Worm (Caenorhabditis elegans): ENCODE results near the gene R105.1.

Gene R105.1

ce11 chrIV:4660151-4661041 is 26.9 kb downstream of the R105.1 start, which contains the start of the genes F29B9.11 and jmjd-1.2:
TSS of gene F29B9.11 (minus strand) at chrIV:4660201.
TSS of gene jmjd-1.2 (plus strand) at chrIV:4660991.
- TF ChIP-seq zfh-2 (GFP tag; conservative IDR thresholded peaks at IDR 0.05): peak; percentile 76; the same call in 1 of the 2 replicates
- TF ChIP-seq ccch-3 (GFP tag; optimal IDR thresholded peaks at IDR 0.05): no peak
- TF ChIP-seq hlh-12 (tag; optimal IDR thresholded peaks at IDR 0.05): no peak
- TF ChIP-seq nfyb-1 (GFP tag; IDR thresholded peaks at IDR 0.05): peak; percentile 89
- TF ChIP-seq dpl-1 (GFP tag; optimal IDR thresholded peaks at IDR 0.05): no peak
- TF ChIP-seq ceh-58 (GFP tag; IDR thresholded peaks at IDR 0.05): no peak
- peak; percentile 94 for TF ChIP-seq pbrm-1 (GFP tag; IDR thresholded peaks at IDR 0.05)
- TF ChIP-seq rcor-1 (GFP tag; IDR thresholded peaks at IDR 0.05): peak; percentile 86
- peak; percentile 68 for TF ChIP-seq chd-7 (tag; optimal IDR thresholded peaks at IDR 0.05)
- TF ChIP-seq somi-1 (GFP tag; optimal IDR thresholded peaks at IDR 0.05): peak; percentile 49
- peak in 1 of 2 experiments; percentile 4 for TF ChIP-seq rec-8 (tag; optimal IDR thresholded peaks at IDR 0.05)
- peak; percentile 28 for TF ChIP-seq ztf-3 (GFP tag; optimal IDR thresholded peaks at IDR 0.05)
- no peak for TF ChIP-seq F10E7.11 (tag; optimal IDR thresholded peaks at IDR 0.05)
- TF ChIP-seq egl-44 (GFP tag; IDR thresholded peaks at IDR 0.05): peak; percentile 61; the same call in 1 of the 2 replicates
- TF ChIP-seq snpc-3.4 (tag; optimal IDR thresholded peaks at IDR 0.05): peak; percentile 84
- TF ChIP-seq let-607 (tag; optimal IDR thresholded peaks at IDR 0.05): peak; percentile 54 to 81
- TF ChIP-seq tlf-1 (GFP tag; optimal IDR thresholded peaks at IDR 0.05): peak; percentile 86
- TF ChIP-seq F55B11.4 (tag; optimal IDR thresholded peaks at IDR 0.05; ENCODE audit: borderline replicate concordance, insufficient read depth): no peak
- TF ChIP-seq ztf-22 (GFP tag; optimal IDR thresholded peaks at IDR 0.05): no peak
- no peak for TF ChIP-seq pha-4 (tag; optimal IDR thresholded peaks at IDR 0.05)
- peak; percentile 97 for TF ChIP-seq F33H1.4 (GFP tag; IDR thresholded peaks at IDR 0.05)
- TF ChIP-seq athp-1 (tag; optimal IDR thresholded peaks at IDR 0.05): peak; percentile 88
- TF ChIP-seq ets-4 (GFP tag; optimal IDR thresholded peaks at IDR 0.05): no peak
- TF ChIP-seq lsy-27 (tag; optimal IDR thresholded peaks at IDR 0.05; ENCODE audit: borderline replicate concordance, insufficient read depth): no peak
- TF ChIP-seq Y56A3A.18 (GFP tag; IDR thresholded peaks at IDR 0.05): no peak
- peak; percentile 57 for TF ChIP-seq atf-7 (tag; optimal IDR thresholded peaks at IDR 0.05)
- TF ChIP-seq hrde-1 (tag; optimal IDR thresholded peaks at IDR 0.05; ENCODE audit: borderline replicate concordance): no peak
- no peak for TF ChIP-seq hlh-26 (GFP tag; conservative IDR thresholded peaks at IDR 0.05)
- TF ChIP-seq zim-3 (tag; optimal IDR thresholded peaks at IDR 0.05): peak; percentile 54
- peak; percentile 89 for TF ChIP-seq B0336.3 (GFP tag; IDR thresholded peaks at IDR 0.05)
- TF ChIP-seq nhr-179 (tag; optimal IDR thresholded peaks at IDR 0.05): no peak
- TF ChIP-seq sdz-38 (tag; optimal IDR thresholded peaks at IDR 0.05): no peak
- peak in 1 of 3 experiments; percentile 67 for TF ChIP-seq lin-35 (GFP tag; optimal IDR thresholded peaks at IDR 0.05)
- TF ChIP-seq attf-5 (GFP tag; optimal IDR thresholded peaks at IDR 0.05): peak; percentile 98
- peak; percentile 94 for TF ChIP-seq unc-130 (GFP tag; optimal IDR thresholded peaks at IDR 0.05)
- TF ChIP-seq madf-8 (GFP tag; conservative IDR thresholded peaks at IDR 0.05): peak; percentile 55
- peak; percentile 43 for TF ChIP-seq efl-1 (GFP tag; optimal IDR thresholded peaks at IDR 0.05)
- TF ChIP-seq snpc-1.1 (tag; optimal IDR thresholded peaks at IDR 0.05; ENCODE audit: insufficient read depth): no peak
- no peak for TF ChIP-seq hmg-20 (GFP tag; IDR thresholded peaks at IDR 0.05)
- peak; percentile 88; the same call in 1 of the 2 replicates for TF ChIP-seq ztf-28 (GFP tag; IDR thresholded peaks at IDR 0.05)
- TF ChIP-seq ztf-25 (GFP tag; IDR thresholded peaks at IDR 0.05): 0 out of 2 replicates have a peak, but pooled peaks have one; percentile 30
- no peak for TF ChIP-seq F39B2.1 (GFP tag; IDR thresholded peaks at IDR 0.05)
- no peak for TF ChIP-seq ama-1 (optimal IDR thresholded peaks at IDR 0.05)
- no peak for TF ChIP-seq ama-1 (GFP tag; optimal IDR thresholded peaks at IDR 0.05)
- no peak for TF ChIP-seq mel-28 (tag; optimal IDR thresholded peaks at IDR 0.05; ENCODE audit: borderline replicate concordance)
- TF ChIP-seq tbx-9 (tag; optimal IDR thresholded peaks at IDR 0.05; ENCODE audit: borderline replicate concordance): no peak
